Worm (Caenorhabditis elegans): ENCODE results near the gene T13C5.2.
A peak's percentile ranks its signal among the peaks of the same experiment; 100 is the strongest.

Gene T13C5.2

DNA sequence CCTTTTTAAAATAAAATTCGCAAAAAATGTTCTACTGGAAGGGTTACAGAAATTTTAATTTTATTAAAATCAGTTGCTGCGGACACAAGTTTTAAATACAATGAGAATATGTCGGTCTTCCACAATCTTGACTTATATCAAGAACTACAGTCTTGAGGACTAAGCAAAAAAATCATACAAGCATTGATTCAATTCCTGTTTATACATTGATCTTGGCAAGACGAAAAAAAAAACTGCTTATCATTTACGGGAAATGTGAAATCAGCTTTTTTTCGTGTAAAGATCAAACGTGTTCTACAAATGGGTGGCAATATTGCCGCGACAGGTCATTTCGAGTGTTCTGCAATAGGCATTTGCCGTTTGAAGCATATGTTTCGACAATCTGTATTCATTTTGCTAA, at the start of gene T13C5.2:
T13C5.2 (plus strand) TSS at position 301 of the 400 bp plus-strand sequence.
- TF ChIP-seq elt-3 (tag; optimal IDR thresholded peaks at IDR 0.05) (no peak), C34F6.9 (tag; optimal IDR thresholded peaks at IDR 0.05) (no peak), sma-9 (GFP tag; optimal IDR thresholded peaks at IDR 0.05) (no peak), sma-9 (tag; optimal IDR thresholded peaks at IDR 0.05) (no peak), fos-1 (tag; optimal IDR thresholded peaks at IDR 0.05) (no peak)

DNA sequence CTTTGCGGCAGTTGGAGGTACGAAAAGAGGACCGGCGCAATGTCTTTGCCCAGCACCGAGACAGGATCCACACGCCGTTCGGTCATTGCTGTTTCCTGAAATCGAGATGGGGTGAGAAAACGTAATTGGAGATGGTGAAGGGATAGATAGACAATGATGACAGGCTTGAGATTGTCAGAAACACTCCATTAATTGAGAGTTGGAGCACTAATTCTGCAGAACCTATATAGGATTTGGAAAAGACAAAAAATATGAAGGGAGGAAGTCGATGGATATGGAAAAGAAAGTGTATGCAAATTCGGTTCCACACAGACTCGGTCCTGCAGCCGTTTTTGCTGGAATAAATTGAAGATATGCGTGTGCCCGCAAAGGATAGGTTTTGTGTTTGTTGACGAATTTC, 46.6 kb upstream of the T13C5.2 start, which contains the start of gene Y72A10A.1:
Y72A10A.1 (minus strand) TSS at position 101 of the 400 bp plus-strand sequence.
- TF ChIP-seq C34F6.9 (tag; optimal IDR thresholded peaks at IDR 0.05), result no peak
- TF ChIP-seq F13H6.1 (tag; optimal IDR thresholded peaks at IDR 0.05), result no peak
- no peak for TF ChIP-seq mdl-1 (tag; optimal IDR thresholded peaks at IDR 0.05)
- TF ChIP-seq unc-62 (GFP tag; optimal IDR thresholded peaks at IDR 0.05), result no peak
- TF ChIP-seq lin-13 (GFP tag; optimal IDR thresholded peaks at IDR 0.05), result no peak
- no peak for TF ChIP-seq nhr-11 (tag; optimal IDR thresholded peaks at IDR 0.05)
- no peak for TF ChIP-seq ceh-82 (tag; optimal IDR thresholded peaks at IDR 0.05)
- no peak for TF ChIP-seq unc-39 (tag; optimal IDR thresholded peaks at IDR 0.05)
- TF ChIP-seq ztf-1 (GFP tag; conservative IDR thresholded peaks at IDR 0.05), result no peak
- TF ChIP-seq unc-55 (GFP tag; optimal IDR thresholded peaks at IDR 0.05), result no peak
- TF ChIP-seq ama-1 (optimal IDR thresholded peaks at IDR 0.05), result no peak
- no peak for TF ChIP-seq Y55F3AM.14 (GFP tag; optimal IDR thresholded peaks at IDR 0.05)
- no peak for TF ChIP-seq mab-5 (tag; optimal IDR thresholded peaks at IDR 0.05)
- TF ChIP-seq sma-3 (GFP tag; optimal IDR thresholded peaks at IDR 0.05), result no peak
- no peak for TF ChIP-seq nhr-23 (tag; optimal IDR thresholded peaks at IDR 0.05)

DNA sequence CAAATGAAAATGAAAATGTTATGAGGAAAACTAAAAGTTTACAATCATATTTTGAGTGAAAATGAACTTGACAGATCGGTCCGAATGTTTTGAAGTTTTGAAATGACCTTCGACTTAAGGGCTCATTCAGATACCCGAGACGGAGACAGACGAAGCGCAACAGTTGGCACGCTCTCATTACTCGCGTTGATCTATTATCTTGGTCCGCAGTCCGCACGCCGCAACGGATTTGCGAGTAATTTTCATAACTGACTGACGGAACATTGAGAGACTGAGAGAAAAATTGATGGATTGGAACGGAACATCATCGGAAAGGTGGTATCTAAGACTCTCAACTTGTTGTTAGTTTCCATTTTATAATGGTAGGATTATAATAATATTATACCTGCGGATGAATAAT, 38.9 kb upstream of the T13C5.2 start:
- no peak for TF ChIP-seq mbf-1 (tag; optimal IDR thresholded peaks at IDR 0.05)
- TF ChIP-seq sem-4 (tag; optimal IDR thresholded peaks at IDR 0.05), result peak; percentile 18
- no peak for TF ChIP-seq peb-1 (tag; optimal IDR thresholded peaks at IDR 0.05)

DNA sequence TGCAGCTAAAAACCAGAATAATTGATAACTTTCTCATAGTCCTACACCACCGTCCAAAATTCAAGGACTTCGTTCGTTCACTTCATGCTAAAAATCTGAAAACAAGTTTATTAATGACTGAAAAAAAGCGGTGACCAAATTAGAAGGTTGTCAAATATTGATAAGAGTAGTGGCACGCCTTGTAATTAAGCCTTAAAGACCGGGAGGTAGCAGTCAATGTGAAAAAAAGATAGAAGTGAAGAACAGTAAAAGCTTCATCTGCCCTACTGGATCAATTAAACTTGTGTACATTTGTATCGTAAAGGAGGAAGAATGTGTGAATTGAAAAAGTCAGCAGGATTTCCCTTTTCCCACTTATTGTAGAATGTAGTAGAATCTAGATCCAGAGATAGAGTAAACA, 34.4 kb upstream of the T13C5.2 start, which contains the start of gene tag-275:
tag-275 (minus strand) TSS at position 101 of the 400 bp plus-strand sequence.
- no peak for TF ChIP-seq skn-1 (tag; optimal IDR thresholded peaks at IDR 0.05)

DNA sequence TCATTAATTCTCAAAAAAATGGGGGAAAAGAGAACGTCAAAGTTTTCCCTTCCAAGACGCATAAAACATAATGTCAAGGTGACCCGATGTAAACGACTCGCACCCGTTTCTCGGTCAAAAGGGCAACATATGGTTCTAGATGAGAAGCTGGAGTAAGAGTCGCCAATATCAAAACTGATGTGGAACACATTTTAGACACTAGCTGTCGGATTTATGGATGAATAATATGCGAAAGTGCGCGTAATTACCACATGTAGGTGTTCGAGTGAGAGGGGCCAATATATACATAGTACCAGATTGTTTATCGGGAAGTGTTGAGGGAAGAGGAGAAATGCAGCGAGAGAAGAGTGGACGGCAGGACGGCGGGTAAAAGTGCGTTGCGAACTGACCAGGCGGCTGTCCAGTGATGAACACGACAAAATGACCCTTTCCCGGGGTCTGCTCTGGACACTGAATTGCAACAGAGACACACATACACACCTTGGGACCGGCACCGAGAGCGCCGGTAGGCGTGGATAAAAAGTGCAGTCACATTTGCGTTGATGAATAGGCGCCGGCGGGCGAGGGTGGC, 33.8 kb upstream of the T13C5.2 start:
- TF ChIP-seq F13H6.1 (tag; optimal IDR thresholded peaks at IDR 0.05) (no peak), dmd-4 (tag; optimal IDR thresholded peaks at IDR 0.05) (no peak), R02D3.7 (tag; optimal IDR thresholded peaks at IDR 0.05) (no peak)

DNA sequence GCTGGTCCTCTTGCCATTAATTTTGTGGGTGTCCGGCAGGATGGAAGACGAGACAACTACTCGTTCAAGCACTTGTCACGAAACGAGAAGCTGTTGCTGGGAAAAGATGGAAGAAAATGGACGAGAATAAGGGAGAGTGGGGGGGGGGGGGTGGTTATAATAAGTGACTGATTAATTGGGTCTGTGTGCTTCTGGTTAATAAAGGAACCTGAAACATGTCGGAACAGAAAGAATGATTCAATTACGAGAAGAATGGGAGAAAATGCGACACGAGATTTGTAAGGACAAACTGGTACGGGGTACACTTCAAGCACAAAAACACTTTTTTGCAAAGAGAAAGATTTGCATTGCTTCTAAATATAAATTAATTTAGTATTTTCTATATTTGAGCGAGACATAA, 29.4 kb upstream of the T13C5.2 start:
- no peak for TF ChIP-seq zag-1 (tag; optimal IDR thresholded peaks at IDR 0.05)
- no peak for TF ChIP-seq ceh-82 (tag; optimal IDR thresholded peaks at IDR 0.05)
- TF ChIP-seq alr-1 (tag; optimal IDR thresholded peaks at IDR 0.05), result no peak
- TF ChIP-seq unc-62 (GFP tag; optimal IDR thresholded peaks at IDR 0.05), result no peak
- no peak for TF ChIP-seq ztf-1 (GFP tag; conservative IDR thresholded peaks at IDR 0.05)

DNA sequence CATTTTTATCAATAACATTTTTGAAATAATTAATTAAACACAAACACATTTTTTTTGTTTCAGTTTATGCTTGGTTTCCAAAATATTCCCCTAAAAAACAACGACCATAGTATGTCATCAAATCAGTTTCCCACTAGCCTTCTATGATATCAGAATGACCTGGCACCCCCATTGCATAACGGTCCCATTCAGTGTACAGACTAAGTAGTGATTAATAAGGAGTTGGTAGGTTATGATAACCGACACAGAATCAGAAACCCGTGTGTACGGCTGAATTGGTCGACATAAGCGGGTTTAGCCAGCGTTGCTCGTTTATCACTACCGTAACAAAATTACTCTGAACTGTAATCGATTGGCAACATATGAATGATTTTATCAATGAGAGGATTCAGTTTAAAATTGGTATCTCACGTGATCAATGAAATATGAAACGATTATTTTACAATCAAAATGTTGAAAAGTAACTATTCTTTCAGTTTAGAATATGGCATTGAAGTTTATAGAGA, 27.3 kb upstream of the T13C5.2 start:
- TF ChIP-seq R02D3.7 (tag; optimal IDR thresholded peaks at IDR 0.05) (no peak), unc-39 (tag; optimal IDR thresholded peaks at IDR 0.05) (no peak), ama-1 (optimal IDR thresholded peaks at IDR 0.05) (no peak), unc-62 (GFP tag; optimal IDR thresholded peaks at IDR 0.05) (no peak), zag-1 (tag; optimal IDR thresholded peaks at IDR 0.05) (no peak)

DNA sequence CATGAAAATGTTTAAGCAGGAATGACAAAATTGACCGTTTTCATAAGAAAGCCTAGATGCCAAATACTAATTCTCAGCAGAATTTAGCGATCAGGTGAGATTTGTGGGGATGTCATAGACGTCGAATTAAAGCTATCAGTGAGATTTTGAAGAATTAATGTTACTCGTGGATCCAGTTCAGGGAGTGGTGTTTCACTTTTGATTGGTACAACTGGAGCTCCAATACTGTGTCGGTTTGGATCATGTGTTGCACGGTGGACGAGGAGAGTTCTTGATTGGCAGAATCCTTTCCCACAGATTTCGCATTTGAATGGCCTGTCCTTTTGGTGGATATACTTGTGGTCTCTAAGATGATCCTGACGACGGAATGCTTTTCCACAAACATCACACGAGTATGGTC, 25.2 kb upstream of the T13C5.2 start:
- TF ChIP-seq alr-1 (tag; optimal IDR thresholded peaks at IDR 0.05), result no peak
- no peak for TF ChIP-seq nhr-10 (tag; optimal IDR thresholded peaks at IDR 0.05)
- TF ChIP-seq elt-1 (tag; optimal IDR thresholded peaks at IDR 0.05), result no peak
- TF ChIP-seq unc-55 (GFP tag; optimal IDR thresholded peaks at IDR 0.05), result no peak
